Worm (Caenorhabditis elegans): ENCODE measurements around the gene R07C3.13.
"Not testable (repeated sequence)": the region's sequence is repeated elsewhere in the genome, so short reads cannot be mapped to it uniquely, and the experiment has no call there.

The R07C3.13 gene

ce11 chrII:927331-927730 lies at the start of gene R07C3.13:
TSS of gene R07C3.13 (minus strand) at chrII:927431.
- no peak for TF ChIP-seq efl-1 (optimal IDR thresholded peaks at IDR 0.05)
- peak in 1 of 2 experiments; percentile 15 for TF ChIP-seq efl-1 (GFP tag; optimal IDR thresholded peaks at IDR 0.05 in 1 of 2)
- no peak for TF ChIP-seq nhr-28 (tag; optimal IDR thresholded peaks at IDR 0.05)
- no peak for TF ChIP-seq xbp-1 (tag; optimal IDR thresholded peaks at IDR 0.05)
- no peak for TF ChIP-seq aha-1 (tag; optimal IDR thresholded peaks at IDR 0.05)
- no peak for TF ChIP-seq zag-1 (tag; optimal IDR thresholded peaks at IDR 0.05)

ce11 chrII:973999-974398 lies 46.8 kb upstream of the R07C3.13 start, which contains the start of gene fbxc-14:
TSS of gene fbxc-14 (plus strand) at chrII:974299.
- no peak for TF ChIP-seq unc-62 (GFP tag; optimal IDR thresholded peaks at IDR 0.05)
- TF ChIP-seq lin-39 (tag; optimal IDR thresholded peaks at IDR 0.05), result no peak
- TF ChIP-seq F16B12.6 (tag; optimal IDR thresholded peaks at IDR 0.05), result no peak
- no peak for TF ChIP-seq irx-1 (tag; optimal IDR thresholded peaks at IDR 0.05)

ce11 chrII:972850-973249 lies 45.6 kb upstream of the R07C3.13 start, which contains the start of gene C32B5.15:
TSS of gene C32B5.15 (minus strand) at chrII:972950.
- TF ChIP-seq zip-4 (GFP tag; optimal IDR thresholded peaks at IDR 0.05), result no peak
- no peak for TF ChIP-seq nhr-76 (tag; optimal IDR thresholded peaks at IDR 0.05)
- no peak for TF ChIP-seq nhr-20 (tag; optimal IDR thresholded peaks at IDR 0.05)
- no peak for TF ChIP-seq sup-37 (GFP tag; optimal IDR thresholded peaks at IDR 0.05)
- no peak for TF ChIP-seq nhr-77 (tag; optimal IDR thresholded peaks at IDR 0.05)
- no peak for TF ChIP-seq aly-2 (tag; optimal IDR thresholded peaks at IDR 0.05)
- TF ChIP-seq ces-1 (GFP tag; optimal IDR thresholded peaks at IDR 0.05), result no peak
- no peak for TF ChIP-seq mef-2 (tag; optimal IDR thresholded peaks at IDR 0.05)
- no peak for TF ChIP-seq elt-2 (tag; optimal IDR thresholded peaks at IDR 0.05)
- no peak for TF ChIP-seq unc-62 (GFP tag; optimal IDR thresholded peaks at IDR 0.05)
- no peak for TF ChIP-seq rnt-1 (tag; optimal IDR thresholded peaks at IDR 0.05)

ce11 chrII:968106-968505 lies 40.9 kb upstream of the R07C3.13 start, which contains the start of gene C32B5.6:
TSS of gene C32B5.6 (plus strand) at chrII:968406.
- not testable (repeated sequence) for TF ChIP-seq egl-13, xbp-1, nhr-11 (tag; optimal IDR thresholded peaks at IDR 0.05)

- TF ChIP-seq nhr-90 (tag; optimal IDR thresholded peaks at IDR 0.05; ENCODE audit: poor library complexity); ama-1 (optimal IDR thresholded peaks at IDR 0.05); ztf-4 (tag; optimal IDR thresholded peaks at IDR 0.05): not testable (repeated sequence)
These were observed 39.7 kb upstream of the R07C3.13 start, which contains the start of gene fbxc-18 for ce11 chrII:966962-967361. TSS of gene fbxc-18 (minus strand) at chrII:967062.

ce11 chrII:961961-962360 lies 34.7 kb upstream of the R07C3.13 start, which contains the start of gene C32B5.13:
TSS of gene C32B5.13 (minus strand) at chrII:962061.
- TF ChIP-seq lsy-2 (tag; optimal IDR thresholded peaks at IDR 0.05) (no peak), ceh-63 (GFP tag; optimal IDR thresholded peaks at IDR 0.05) (no peak), nhr-20 (tag; optimal IDR thresholded peaks at IDR 0.05) (no peak), C16A3.4 (tag; optimal IDR thresholded peaks at IDR 0.05) (no peak), C34B4.2 (tag; optimal IDR thresholded peaks at IDR 0.05) (no peak), lin-15B (tag; optimal IDR thresholded peaks at IDR 0.05) (no peak), mef-2 (tag; optimal IDR thresholded peaks at IDR 0.05) (no peak)

- TF ChIP-seq lir-3 (tag; optimal IDR thresholded peaks at IDR 0.05; ENCODE audit: poor library complexity), result no peak
These were observed 33.0 kb upstream of the R07C3.13 start, which contains the start of the genes C32B5.18 and C32B5.7 for ce11 chrII:960218-960617. TSS of gene C32B5.18 (plus strand) at chrII:960518. TSS of gene C32B5.7 (plus strand) at chrII:960528.

All from whole organism, L1 larva.